Fruit fly (Drosophila melanogaster): Measurements from ENCODE around the gene CG14696.

The CG14696 gene

DNA sequence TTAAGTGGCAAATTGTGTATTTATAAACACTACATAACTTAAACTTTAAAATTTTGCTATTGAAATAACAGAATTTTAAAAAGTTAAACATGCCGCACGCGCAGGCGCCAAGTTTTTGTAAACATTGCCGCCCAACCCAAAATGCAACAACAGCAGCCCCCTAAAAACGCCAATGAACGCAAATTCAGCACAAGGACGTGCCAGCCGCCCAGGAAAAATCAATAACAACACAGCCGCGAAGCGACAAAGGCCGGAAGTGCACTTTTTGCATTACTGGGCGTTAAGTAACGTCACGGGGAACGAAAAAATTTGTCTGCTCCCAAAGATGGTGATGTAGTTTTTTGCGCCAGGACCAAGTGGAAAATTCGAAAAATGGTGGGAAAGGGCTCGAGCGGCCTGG is 12.0 kb downstream of the CG14696 start, which contains the start of gene CG4596:
Gene CG4596, plus strand, starts transcription at position 219 of the 400 bp plus-strand sequence.
- no peak for TF ChIP-seq Jra (GFP tag; optimal IDR thresholded peaks at IDR 0.05)
- TF ChIP-seq Rel (GFP tag; optimal IDR thresholded peaks at IDR 0.05), result no peak
- TF ChIP-seq Rel (tag; optimal IDR thresholded peaks at IDR 0.05), result no peak
- TF ChIP-seq sv (GFP tag; optimal IDR thresholded peaks at IDR 0.05), result no peak
- no peak for TF ChIP-seq Mio (GFP tag; optimal IDR thresholded peaks at IDR 0.05)
- TF ChIP-seq tai (GFP tag; optimal IDR thresholded peaks at IDR 0.05), result no peak
- no peak for TF ChIP-seq CG9705 (GFP tag; optimal IDR thresholded peaks at IDR 0.05)
- no peak for TF ChIP-seq HLH106 (tag; optimal IDR thresholded peaks at IDR 0.05)
- no peak for TF ChIP-seq woc (GFP tag; optimal IDR thresholded peaks at IDR 0.05)
- TF ChIP-seq Myc (optimal IDR thresholded peaks at IDR 0.05), result no peak
- TF ChIP-seq CG32264 (GFP tag; optimal IDR thresholded peaks at IDR 0.05), result no peak
- no peak for TF ChIP-seq jim (GFP tag; optimal IDR thresholded peaks at IDR 0.05)
- TF ChIP-seq rgr (GFP tag; optimal IDR thresholded peaks at IDR 0.05), result no peak
- no peak for TF ChIP-seq lola (GFP tag; optimal IDR thresholded peaks at IDR 0.05)
- TF ChIP-seq ey (GFP tag; optimal IDR thresholded peaks at IDR 0.05), result no peak
- no peak for TF ChIP-seq GATAd (GFP tag; optimal IDR thresholded peaks at IDR 0.05)
- TF ChIP-seq Hr78 (GFP tag; optimal IDR thresholded peaks at IDR 0.05), result no peak
- no peak for TF ChIP-seq br (GFP tag; optimal IDR thresholded peaks at IDR 0.05)
- TF ChIP-seq usp (GFP tag; optimal IDR thresholded peaks at IDR 0.05), result no peak

DNA sequence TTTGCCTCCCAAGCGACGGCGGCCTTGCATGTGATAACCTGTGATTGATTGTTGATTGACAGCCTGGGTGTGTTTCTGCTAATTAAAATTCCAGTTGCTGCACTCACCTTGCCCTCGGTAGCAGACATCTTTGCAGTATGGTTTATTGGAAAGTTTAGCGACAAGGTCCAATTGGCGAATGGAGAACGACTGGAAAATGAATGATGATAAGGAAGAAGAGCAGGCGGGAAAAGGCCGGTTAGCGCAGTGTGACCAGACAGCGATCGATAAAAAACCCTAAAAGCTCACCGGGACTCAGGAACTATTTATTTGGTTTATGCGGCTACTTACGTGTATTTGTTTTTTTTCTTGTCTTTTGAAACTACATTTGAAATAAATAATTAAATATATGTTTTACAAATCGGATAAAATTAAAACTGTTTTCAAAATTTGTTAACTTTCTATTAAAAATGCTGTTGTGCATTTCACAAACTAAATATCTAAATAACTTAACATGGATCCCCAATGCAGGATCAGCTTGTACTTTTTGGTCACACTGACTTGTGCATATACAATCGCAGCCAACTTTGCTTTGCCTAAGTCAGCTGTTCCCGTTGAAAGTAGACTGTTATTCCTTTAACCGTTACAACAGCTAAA is 12.5 kb downstream of the CG14696 start, which contains the start of gene Fdh:
Gene Fdh, minus strand, starts transcription at position 234 of the 636 bp plus-strand sequence.
- TF ChIP-seq Hr78 (GFP tag; optimal IDR thresholded peaks at IDR 0.05) (no peak), woc (GFP tag; optimal IDR thresholded peaks at IDR 0.05) (peak; percentile 62), Rel (GFP tag; optimal IDR thresholded peaks at IDR 0.05) (no peak), Rel (tag; optimal IDR thresholded peaks at IDR 0.05) (peak; percentile 42), psq (GFP tag; optimal IDR thresholded peaks at IDR 0.05) (peak; percentile 57), Myc (optimal IDR thresholded peaks at IDR 0.05) (no peak), br (GFP tag; optimal IDR thresholded peaks at IDR 0.05) (peak; percentile 50), CG32264 (GFP tag; optimal IDR thresholded peaks at IDR 0.05) (no peak), Dfd (GFP tag; optimal IDR thresholded peaks at IDR 0.05) (no peak), Sp1 (GFP tag; optimal IDR thresholded peaks at IDR 0.05) (peak; percentile 68), usp (GFP tag; optimal IDR thresholded peaks at IDR 0.05) (no peak), Hnf4 (GFP tag; optimal IDR thresholded peaks at IDR 0.05) (peak; percentile 67), CG9705 (GFP tag; optimal IDR thresholded peaks at IDR 0.05) (peak; percentile 53), sv (GFP tag; optimal IDR thresholded peaks at IDR 0.05) (peak; percentile 2), GATAd (GFP tag; optimal IDR thresholded peaks at IDR 0.05) (no peak), pan (optimal IDR thresholded peaks at IDR 0.05) (no peak), ey (GFP tag; optimal IDR thresholded peaks at IDR 0.05) (peak; percentile 36), rgr (GFP tag; optimal IDR thresholded peaks at IDR 0.05) (peak; percentile 58), dsf (GFP tag; optimal IDR thresholded peaks at IDR 0.05; ENCODE audit: borderline replicate concordance) (no peak), Mio (GFP tag; optimal IDR thresholded peaks at IDR 0.05) (no peak), brk (GFP tag; optimal IDR thresholded peaks at IDR 0.05) (no peak), Abd-B (GFP tag; optimal IDR thresholded peaks at IDR 0.05) (no peak), Hr83 (GFP tag; optimal IDR thresholded peaks at IDR 0.05; ENCODE audit: poor library complexity, severe bottlenecking) (peak; percentile 15), fru (GFP tag; optimal IDR thresholded peaks at IDR 0.05) (peak; percentile 23), sage (GFP tag; optimal IDR thresholded peaks at IDR 0.05) (no peak), foxo (GFP tag; optimal IDR thresholded peaks at IDR 0.05) (peak in 1 of 2 experiments; percentile 76), Vsx2 (GFP tag; optimal IDR thresholded peaks at IDR 0.05; ENCODE audit: partially characterized antibody) (peak; percentile 80), HLH106 (tag; optimal IDR thresholded peaks at IDR 0.05) (peak; percentile 56), Jra (GFP tag; optimal IDR thresholded peaks at IDR 0.05) (peak; percentile 13), dmrt93B (GFP tag; optimal IDR thresholded peaks at IDR 0.05) (peak; percentile 15), h (GFP tag; optimal IDR thresholded peaks at IDR 0.05) (peak; percentile 72), tai (GFP tag; optimal IDR thresholded peaks at IDR 0.05) (no peak), jim (GFP tag; optimal IDR thresholded peaks at IDR 0.05) (no peak), Dif (GFP tag; optimal IDR thresholded peaks at IDR 0.05; ENCODE audit: partially characterized antibody) (no peak), N (GFP tag; optimal IDR thresholded peaks at IDR 0.05) (no peak), dl (GFP tag; optimal IDR thresholded peaks at IDR 0.05; ENCODE audit: insufficient read depth in 1 of 2, partially characterized antibody in 2 of 2) (no peak), OdsH (GFP tag; optimal IDR thresholded peaks at IDR 0.05) (peak; percentile 61), lola (GFP tag; optimal IDR thresholded peaks at IDR 0.05) (no peak), CrebA (GFP tag; optimal IDR thresholded peaks at IDR 0.05; ENCODE audit: borderline replicate concordance) (no peak)

Measured in whole organism, wandering third instar larva.